Worm (Caenorhabditis elegans): ENCODE data around the gene C27B7.6.

The C27B7.6 gene

ce11 chrIV:8927093-8927492 lies 20.9 kb upstream of the C27B7.6 start (continued):
- TF ChIP-seq nhr-237 (tag; optimal IDR thresholded peaks at IDR 0.05) = no peak
- TF ChIP-seq ama-1 (optimal IDR thresholded peaks at IDR 0.05) = peak; percentile 41
- TF ChIP-seq nhr-102 (tag; optimal IDR thresholded peaks at IDR 0.05) = peak; percentile 87
- peak; percentile 87 for TF ChIP-seq mep-1 (tag; optimal IDR thresholded peaks at IDR 0.05)
- TF ChIP-seq Y105C5A.15 (GFP tag; IDR thresholded peaks at IDR 0.05) = 0 out of 2 replicates have a peak, but pooled peaks have one; percentile 41
- TF ChIP-seq nhr-42 (GFP tag; IDR thresholded peaks at IDR 0.05) = peak; percentile 77; the same call in 1 of the 2 replicates
- peak; percentile 16 for TF ChIP-seq nhr-11 (tag; optimal IDR thresholded peaks at IDR 0.05)
- TF ChIP-seq F26F4.8 (GFP tag; conservative IDR thresholded peaks at IDR 0.05) = peak; percentile 96
- TF ChIP-seq ceh-44 (GFP tag; IDR thresholded peaks at IDR 0.05) = peak; percentile 94
- TF ChIP-seq snpc-1.2 (GFP tag; IDR thresholded peaks at IDR 0.05) = peak; percentile 88
- TF ChIP-seq ceh-32 (tag; optimal IDR thresholded peaks at IDR 0.05; ENCODE audit: poor library complexity) = no peak
- no peak for TF ChIP-seq nhr-10 (tag; optimal IDR thresholded peaks at IDR 0.05)
- no peak for TF ChIP-seq tag-97 (GFP tag; IDR thresholded peaks at IDR 0.05)
- TF ChIP-seq nhr-48 (tag; optimal IDR thresholded peaks at IDR 0.05) = peak; percentile 77
- peak; percentile 92 for TF ChIP-seq arid-1 (GFP tag; conservative IDR thresholded peaks at IDR 0.05)
- peak; percentile 73; the same call in 1 of the 2 replicates for TF ChIP-seq lin-29 (GFP tag; IDR thresholded peaks at IDR 0.05)
- TF ChIP-seq mdl-1 (tag; optimal IDR thresholded peaks at IDR 0.05) = peak in 1 of 2 experiments; percentile 6
- TF ChIP-seq R02D3.7 (tag; optimal IDR thresholded peaks at IDR 0.05) = peak; percentile 41
- TF ChIP-seq daf-12 (tag; optimal IDR thresholded peaks at IDR 0.05) = no peak
- TF ChIP-seq T26A8.4 (GFP tag; IDR thresholded peaks at IDR 0.05) = peak; percentile 91
- 0 out of 2 replicates have a peak, but pooled peaks have one; percentile 66 for TF ChIP-seq Y75B8A.6 (GFP tag; IDR thresholded peaks at IDR 0.05)
- TF ChIP-seq nhr-6 (tag; optimal IDR thresholded peaks at IDR 0.05) = peak; percentile 88
- peak; percentile 45 to 61 for TF ChIP-seq hif-1 (tag; optimal IDR thresholded peaks at IDR 0.05)
- TF ChIP-seq ctbp-1 (GFP tag; IDR thresholded peaks at IDR 0.05) = peak; percentile 89
- peak; percentile 90 for TF ChIP-seq dve-1 (tag; optimal IDR thresholded peaks at IDR 0.05; ENCODE audit: insufficient read depth)

- TF ChIP-seq Y75B8A.6 (GFP tag; IDR thresholded peaks at IDR 0.05) (no peak), madf-5 (GFP tag; IDR thresholded peaks at IDR 0.05) (no peak), aha-1 (tag) (peak; percentile 90), D1046.2 (GFP tag; IDR thresholded peaks at IDR 0.05) (0 out of 2 replicates have a peak, but pooled peaks have one; percentile 55), cey-2 (tag; optimal IDR thresholded peaks at IDR 0.05; ENCODE audit: borderline replicate concordance, insufficient read depth) (no peak), aly-2 (tag; optimal IDR thresholded peaks at IDR 0.05) (no peak), nhr-237 (tag; optimal IDR thresholded peaks at IDR 0.05) (no peak)
Observed at ce11 chrIV:8926511-8926910, 20.4 kb upstream of the C27B7.6 start.

ce11 chrIV:8925990-8926389 lies 19.8 kb upstream of the C27B7.6 start, which contains the start of the genes D1046.2 and cfim-2:
D1046.2 (minus strand) TSS chrIV:8926067.
cfim-2 (plus strand) TSS chrIV:8926324.
- peak in 1 of 2 experiments; percentile 57 for TF ChIP-seq lsy-2 (tag; optimal IDR thresholded peaks at IDR 0.05)
- peak; percentile 26 for TF ChIP-seq hlh-30 (tag; optimal IDR thresholded peaks at IDR 0.05; ENCODE audit: insufficient read depth)
- TF ChIP-seq T20F7.1 (GFP tag; optimal IDR thresholded peaks at IDR 0.05) = peak; percentile 97
- peak; percentile 38 for TF ChIP-seq mes-2 (tag; optimal IDR thresholded peaks at IDR 0.05; ENCODE audit: poor library complexity, severe bottlenecking)
- no peak for TF ChIP-seq nhr-48 (tag; optimal IDR thresholded peaks at IDR 0.05)
- peak; percentile 12 for TF ChIP-seq dve-1 (tag; optimal IDR thresholded peaks at IDR 0.05; ENCODE audit: insufficient read depth)
- no peak for TF ChIP-seq ctbp-1 (GFP tag; IDR thresholded peaks at IDR 0.05)

- TF ChIP-seq tag-97 (GFP tag; IDR thresholded peaks at IDR 0.05) = no peak
- no peak for TF ChIP-seq lir-3 (tag; optimal IDR thresholded peaks at IDR 0.05)
- TF ChIP-seq dmd-8 (GFP tag; IDR thresholded peaks at IDR 0.05) = no peak
- no peak for TF ChIP-seq ama-1 (optimal IDR thresholded peaks at IDR 0.05)
- TF ChIP-seq vab-7 (GFP tag; IDR thresholded peaks at IDR 0.05) = no peak
- no peak for TF ChIP-seq tra-1 (GFP tag; IDR thresholded peaks at IDR 0.05)
- TF ChIP-seq F10B5.3 (tag; optimal IDR thresholded peaks at IDR 0.05) = no peak
- no peak for TF ChIP-seq ceh-82 (tag; optimal IDR thresholded peaks at IDR 0.05)
- TF ChIP-seq hif-1 (tag; optimal IDR thresholded peaks at IDR 0.05) = no peak
- no peak for TF ChIP-seq egl-27 (tag; optimal IDR thresholded peaks at IDR 0.05)
- TF ChIP-seq nhr-10 (tag; optimal IDR thresholded peaks at IDR 0.05) = no peak
- TF ChIP-seq dve-1 (tag; optimal IDR thresholded peaks at IDR 0.05; ENCODE audit: insufficient read depth) = no peak
- no peak for TF ChIP-seq zfp-3 (GFP tag; conservative IDR thresholded peaks at IDR 0.05)
- no peak for TF ChIP-seq cey-2 (tag; optimal IDR thresholded peaks at IDR 0.05; ENCODE audit: borderline replicate concordance, insufficient read depth)
- no peak for TF ChIP-seq daf-16 (GFP tag; optimal IDR thresholded peaks at IDR 0.05)
- TF ChIP-seq daf-16 (tag; optimal IDR thresholded peaks at IDR 0.05) = no peak
Observed at ce11 chrIV:8924126-8924525, 18.0 kb upstream of the C27B7.6 start.
